Fruit fly (Drosophila melanogaster) whole organism, embryonic: ENCODE data around the gene janB.
A peak's percentile ranks its signal among the peaks of the same experiment; 100 is the strongest.

Experiments
- Bteb2 ChIP-seq: fragments of 200-800 bp; sonication (Bioruptor generic); optimal IDR thresholded peaks from 2 replicates; lab custom pipeline; 2016; ENCODE audit warnings: missing biosample characterization, missing genetic modification characterization
- C15 ChIP-seq: fragments of 200-800 bp; sonication (Bioruptor generic); IDR thresholded peaks from 3 replicates; pipeline ENCODE4 v1.3.6; 2022; ENCODE audit warnings: missing biosample characterization, missing genetic modification characterization
- CG10274 ChIP-seq: fragments of 200-800 bp; sonication (Bioruptor generic); optimal IDR thresholded peaks from 3 replicates; lab custom pipeline; 2017; ENCODE audit warnings: missing biosample characterization, mild to moderate bottlenecking, missing genetic modification characterization
- CG11723 ChIP-seq: fragments of 200-800 bp; sonication (Bioruptor generic); optimal IDR thresholded peaks from 2 replicates; lab custom pipeline; 2017; ENCODE audit warnings: missing biosample characterization, mild to moderate bottlenecking, missing genetic modification characterization
- CG12219 ChIP-seq: fragments of 200-800 bp; sonication (Bioruptor generic); optimal IDR thresholded peaks from 3 replicates; lab custom pipeline; 2018; ENCODE audit warnings: missing biosample characterization, mild to moderate bottlenecking, missing genetic modification characterization
- CG12391 ChIP-seq: fragments of 200-800 bp; sonication (Bioruptor generic); optimal IDR thresholded peaks from 3 replicates; lab custom pipeline; 2018; ENCODE audit warnings: missing biosample characterization, mild to moderate bottlenecking, missing genetic modification characterization, moderate library complexity
- CG13894 ChIP-seq: fragments of 200-800 bp; sonication (Bioruptor generic); optimal IDR thresholded peaks from 3 replicates; lab custom pipeline; 2018; ENCODE audit warnings: missing biosample characterization, mild to moderate bottlenecking, missing genetic modification characterization, moderate library complexity
- CG14667 ChIP-seq: fragments of 200-800 bp; sonication (Bioruptor generic); IDR thresholded peaks from 2 replicates; pipeline ENCODE4 v1.3.6; 2022; ENCODE audit warnings: missing biosample characterization, missing genetic modification characterization
- CG15514 ChIP-seq: fragments of 200-800 bp; sonication (Bioruptor generic); optimal IDR thresholded peaks from 3 replicates; lab custom pipeline; 2017; ENCODE audit warnings: missing biosample characterization, missing genetic modification characterization, mild to moderate bottlenecking, moderate library complexity, missing genetic modification reagents
- CG15696 ChIP-seq: fragments of 200-800 bp; sonication (Bioruptor generic); optimal IDR thresholded peaks from 2 replicates; lab custom pipeline; 2019; ENCODE audit warnings: missing biosample characterization, mild to moderate bottlenecking, missing genetic modification characterization, moderate library complexity
- CG1647 ChIP-seq: fragments of 200-800 bp; sonication (Bioruptor generic); optimal IDR thresholded peaks from 3 replicates; lab custom pipeline; 2016; ENCODE audit warnings: missing biosample characterization, missing genetic modification characterization
- CG17612 ChIP-seq: fragments of 200-800 bp; sonication (Bioruptor generic); IDR thresholded peaks from 2 replicates; pipeline ENCODE4 v1.3.6; 2022; ENCODE audit warnings: missing biosample characterization, missing genetic modification characterization
- CG18764 ChIP-seq: fragments of 200-800 bp; sonication (Bioruptor generic); optimal IDR thresholded peaks from 3 replicates; lab custom pipeline; 2016; ENCODE audit warnings: missing biosample characterization, missing genetic modification characterization
- CG2116 ChIP-seq: fragments of 200-800 bp; sonication (Bioruptor generic); optimal IDR thresholded peaks from 3 replicates; lab custom pipeline; 2018; ENCODE audit warnings: missing biosample characterization, mild to moderate bottlenecking, missing genetic modification characterization
- CG4424 ChIP-seq: fragments of 200-800 bp; sonication (Bioruptor generic); optimal IDR thresholded peaks from 3 replicates; lab custom pipeline; 2016; ENCODE audit warnings: missing biosample characterization, missing genetic modification characterization
- CG6854 ChIP-seq: fragments of 200-800 bp; sonication (Bioruptor generic); optimal IDR thresholded peaks from 3 replicates; lab custom pipeline; 2017; ENCODE audit warnings: missing biosample characterization, mild to moderate bottlenecking, missing genetic modification characterization
- CG7786 ChIP-seq: fragments of 200-800 bp; sonication (Bioruptor generic); optimal IDR thresholded peaks from 2 replicates; lab custom pipeline; 2016; ENCODE audit warnings: missing biosample characterization, missing genetic modification characterization
- CG8765 ChIP-seq: fragments of 200-800 bp; sonication (Bioruptor generic); IDR thresholded peaks from 2 replicates; pipeline ENCODE4 v1.3.6; 2022; ENCODE audit warnings: missing biosample characterization, missing genetic modification characterization
- CG9797 ChIP-seq: fragments of 200-800 bp; sonication (Bioruptor generic); optimal IDR thresholded peaks from 3 replicates; lab custom pipeline; 2018; ENCODE audit warnings: missing biosample characterization, mild to moderate bottlenecking, missing genetic modification characterization
- CG9817 ChIP-seq: fragments of 200-800 bp; sonication (Bioruptor generic); optimal IDR thresholded peaks from 2 replicates; lab custom pipeline; 2018; ENCODE audit warnings: missing biosample characterization, mild to moderate bottlenecking, missing genetic modification characterization, moderate library complexity
- Ets65A ChIP-seq: fragments of 200-800 bp; sonication (Bioruptor generic); peaks from one replicate; lab custom pipeline; 2016; ENCODE audit warnings: missing biosample characterization, missing genetic modification characterization
- Hr78 ChIP-seq, 2 experiments: fragments of 200-800 bp in 1 of 2; fragments of >200 bp in 1 of 2; sonication (Bioruptor generic) in 1 of 2; optimal IDR thresholded peaks; 2 replicates each; lab custom pipeline; 2017 to 2019; ENCODE audit warnings: missing biosample characterization in 2 of 2, missing genetic modification characterization in 2 of 2, mild to moderate bottlenecking in 1 of 2, moderate library complexity in 1 of 2
- MESR4 ChIP-seq: fragments of 200-800 bp; sonication (Bioruptor generic); optimal IDR thresholded peaks from 2 replicates; lab custom pipeline; 2018; ENCODE audit warnings: missing biosample characterization, mild to moderate bottlenecking, missing genetic modification characterization, moderate library complexity
- Myb ChIP-seq: fragments of 200-800 bp; sonication (Bioruptor generic); optimal IDR thresholded peaks from 2 replicates; lab custom pipeline; 2016; ENCODE audit warnings: missing biosample characterization, missing genetic modification characterization
- Ravus ChIP-seq: fragments of 200-800 bp; sonication (Bioruptor generic); IDR thresholded peaks from 2 replicates; pipeline ENCODE4 v1.3.6; 2022; ENCODE audit warnings: missing biosample characterization, missing genetic modification characterization
- Scr ChIP-seq: fragments of 200-800 bp; sonication (Bioruptor generic); IDR thresholded peaks from 2 replicates; pipeline ENCODE4 v1.3.6; 2022; ENCODE audit warnings: missing biosample characterization, missing genetic modification characterization; ENCODE audit not compliant: partially characterized antibody
- Spps ChIP-seq: fragments of 200-800 bp; sonication (Bioruptor generic); optimal IDR thresholded peaks from 2 replicates; lab custom pipeline; 2018; ENCODE audit warnings: missing biosample characterization, mild to moderate bottlenecking, missing genetic modification characterization
- Usf ChIP-seq: fragments of 200-800 bp; sonication (Bioruptor generic); optimal IDR thresholded peaks from 2 replicates; lab custom pipeline; 2017; ENCODE audit warnings: missing genotype, missing biosample characterization, missing genetic modification characterization
- ato ChIP-seq: fragments of 200-800 bp; sonication (Bioruptor generic); IDR thresholded peaks from 2 replicates; pipeline ENCODE4 v1.3.6; 2022; ENCODE audit warnings: missing biosample characterization, missing genetic modification characterization; ENCODE audit not compliant: partially characterized antibody
- corto ChIP-seq: fragments of 200-800 bp; sonication (Bioruptor generic); optimal IDR thresholded peaks from 2 replicates; lab custom pipeline; 2016; ENCODE audit warnings: missing biosample characterization, mild to moderate bottlenecking, missing genetic modification characterization, moderate library complexity
- crp ChIP-seq, 2 experiments: fragments of 200-800 bp; sonication (Bioruptor generic); optimal IDR thresholded peaks; 2 replicates in 1 of 2; 3 replicates in 1 of 2; lab custom pipeline; 2017; ENCODE audit warnings: missing biosample characterization in 2 of 2, missing genetic modification characterization in 2 of 2, mild to moderate bottlenecking in 1 of 2, moderate library complexity in 1 of 2
- dan ChIP-seq: fragments of 200-800 bp; sonication (Bioruptor generic); IDR thresholded peaks from 2 replicates; pipeline ENCODE4 v1.3.6; 2022; ENCODE audit warnings: missing biosample characterization, missing genetic modification characterization
- dimm ChIP-seq: fragments of 200-800 bp; sonication (Bioruptor generic); IDR thresholded peaks from 2 replicates; pipeline ENCODE4 v1.3.6; 2022; ENCODE audit warnings: missing biosample characterization, missing genetic modification characterization
- dm ChIP-seq: fragments of 200-800 bp; sonication (Bioruptor generic); optimal IDR thresholded peaks from 3 replicates; lab custom pipeline; 2016; ENCODE audit warnings: missing biosample characterization, missing genetic modification characterization
- ewg ChIP-seq: fragments of 200-800 bp; sonication (Bioruptor generic); optimal IDR thresholded peaks from 3 replicates; lab custom pipeline; 2017; ENCODE audit warnings: mild to moderate bottlenecking, missing biosample characterization, missing genetic modification reagents, missing genetic modification characterization
- fu2 ChIP-seq: fragments of 200-800 bp; sonication (Bioruptor generic); optimal IDR thresholded peaks from 2 replicates; lab custom pipeline; 2016; ENCODE audit warnings: missing biosample characterization, missing genetic modification characterization
- gsb-n ChIP-seq: fragments of 200-800 bp; sonication (Bioruptor generic); optimal IDR thresholded peaks from 3 replicates; lab custom pipeline; 2018; ENCODE audit warnings: missing biosample characterization, mild to moderate bottlenecking, missing genetic modification characterization
- klu ChIP-seq: fragments of 200-800 bp; sonication (Bioruptor generic); IDR thresholded peaks from 2 replicates; pipeline ENCODE4 v1.3.6; 2022; ENCODE audit warnings: missing biosample characterization, missing genetic modification characterization
- knrl ChIP-seq: fragments of 200-800 bp; sonication (Bioruptor generic); IDR thresholded peaks from 3 replicates; pipeline ENCODE4 v1.3.6; 2022; ENCODE audit warnings: missing biosample characterization, missing genetic modification characterization; ENCODE audit not compliant: partially characterized antibody
- odd ChIP-seq: fragments of 200-800 bp; sonication (Bioruptor generic); optimal IDR thresholded peaks from 2 replicates; lab custom pipeline; 2017; ENCODE audit warnings: missing biosample characterization, mild to moderate bottlenecking, missing genetic modification characterization
- pan ChIP-seq, 4 experiments: fragments of >200 bp in 3 of 4; fragments of 200-800 bp in 1 of 4; sonication (Bioruptor generic) in 1 of 4; optimal IDR thresholded peaks in 3 of 4; IDR thresholded peaks in 1 of 4; 2 replicates each; pipeline versions ENCODE4 v1.3.6 to Lab custom; 2017 to 2022; ENCODE audit warnings: missing biosample characterization in 2 of 4, missing genetic modification characterization in 2 of 4, mixed read lengths in 1 of 4
- pita ChIP-seq: fragments of 200-800 bp; sonication (Bioruptor generic); optimal IDR thresholded peaks from 2 replicates; lab custom pipeline; 2017; ENCODE audit warnings: missing biosample characterization, mild to moderate bottlenecking, missing genetic modification characterization
- prd ChIP-seq, 3 experiments: fragments of >200 bp in 2 of 3; fragments of 200-800 bp in 1 of 3; sonication (Bioruptor generic) in 1 of 3; optimal IDR thresholded peaks in 2 of 3; IDR thresholded peaks in 1 of 3; 2 replicates in 2 of 3; 3 replicates in 1 of 3; pipeline versions ENCODE4 v1.3.6 to Lab custom; 2017 to 2022; ENCODE audit warnings: missing biosample characterization in 1 of 3, missing genetic modification characterization in 1 of 3
- repo ChIP-seq: fragments of 200-800 bp; sonication (Bioruptor generic); optimal IDR thresholded peaks from 2 replicates; lab custom pipeline; 2016; ENCODE audit warnings: missing biosample characterization, missing genetic modification characterization
- schlank ChIP-seq: fragments of 200-800 bp; sonication (Bioruptor generic); optimal IDR thresholded peaks from 2 replicates; lab custom pipeline; 2018; ENCODE audit warnings: missing biosample characterization, mild to moderate bottlenecking, missing genetic modification characterization
- sima ChIP-seq: fragments of 200-800 bp; sonication (Bioruptor generic); optimal IDR thresholded peaks from 2 replicates; lab custom pipeline; 2016; ENCODE audit warnings: missing biosample characterization, missing genetic modification characterization
- tna ChIP-seq: fragments of 200-800 bp; sonication (Bioruptor generic); IDR thresholded peaks from 2 replicates; pipeline ENCODE4 v1.3.6; 2022; ENCODE audit warnings: missing biosample characterization, missing genetic modification characterization; ENCODE audit not compliant: partially characterized antibody
- vnd ChIP-seq: fragments of 200-800 bp; sonication (Bioruptor generic); IDR thresholded peaks from 3 replicates; pipeline ENCODE4 v1.3.6; 2022; ENCODE audit warnings: missing biosample characterization, missing genetic modification characterization; ENCODE audit not compliant: partially characterized antibody
- zf30C ChIP-seq: fragments of 200-800 bp; sonication (Bioruptor generic); optimal IDR thresholded peaks from 3 replicates; lab custom pipeline; 2018; ENCODE audit warnings: missing biosample characterization, mild to moderate bottlenecking, missing genetic modification characterization

janB gene

DNA sequence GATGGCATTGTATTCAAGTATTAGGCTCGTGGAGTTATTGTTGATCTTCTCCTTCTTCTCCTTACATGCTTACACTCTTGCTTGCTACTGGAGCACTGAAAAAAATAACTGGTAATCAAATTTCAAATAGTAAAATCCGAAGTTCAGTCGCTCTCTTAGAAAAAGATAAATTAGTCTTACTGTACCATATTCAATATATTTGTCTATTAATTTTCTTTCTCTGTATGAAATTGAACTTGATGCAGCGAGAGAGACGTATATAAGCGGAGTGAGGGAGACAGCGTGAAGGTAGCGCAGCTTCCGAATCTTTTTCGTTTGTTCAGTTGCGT is 22.6 kb upstream of the janB start (continued):
- TF ChIP-seq Usf (GFP tag; lab: Kevin White, UChicago) (no peak), Hr78 (GFP tag; optimal IDR thresholded peaks at IDR 0.05; lab: Kevin White, UChicago) (peak in 1 of 2 experiments; percentile 76), CG11723 (GFP tag; lab: Kevin White, UChicago) (peak; percentile 83), klu (GFP tag; lab: Robert Waterston, UW) (peak; percentile 75), pita (no peak), CG15696 (peak; percentile 43), CG8765 (GFP tag; lab: Robert Waterston, UW) (no peak; the same call in 1 of the 2 replicates), Ets65A (peak; percentile 94), CG1647 (GFP tag; lab: Kevin White, UChicago) (peak; percentile 78), Scr (no peak), C15 (GFP tag; lab: Robert Waterston, UW) (peak; percentile 60; the same call in 2 of the 3 replicates), CG18764 (GFP tag; lab: Kevin White, UChicago) (peak; percentile 79), repo (GFP tag; lab: Kevin White, UChicago) (peak; percentile 82), CG12391 (peak; percentile 80), zf30C (GFP tag; lab: Kevin White, UChicago) (peak; percentile 65), Spps (tag; lab: Kevin White, UChicago) (peak; percentile 82), CG12219 (GFP tag; lab: Kevin White, UChicago) (peak; percentile 64), CG2116 (GFP tag; lab: Kevin White, UChicago) (no peak), schlank (no peak), CG7786 (peak; percentile 60), ato (GFP tag; lab: Robert Waterston, UW) (no peak), CG4424 (GFP tag; lab: Kevin White, UChicago) (peak; percentile 93), vnd (GFP tag; lab: Robert Waterston, UW) (no peak), odd (GFP tag; lab: Kevin White, UChicago) (peak; percentile 2), ewg (peak; percentile 64), dan (GFP tag; lab: Robert Waterston, UW) (no peak), CG9817 (tag; lab: Kevin White, UChicago) (peak; percentile 79), CG14667 (GFP tag; lab: Robert Waterston, UW) (peak; percentile 88), dimm (peak; percentile 78), Bteb2 (GFP tag; lab: Kevin White, UChicago) (peak; percentile 17), gsb-n (tag; lab: Kevin White, UChicago) (peak; percentile 92), knrl (GFP tag; lab: Robert Waterston, UW) (no peak), pan (optimal IDR thresholded peaks at IDR 0.05; lab: Kevin White, UChicago) (no peak), pan (GFP tag; optimal IDR thresholded peaks at IDR 0.05 in 1 of 2, IDR thresholded peaks at IDR 0.05 in 1 of 2) (peak in 1 of 2 experiments; percentile 95), fu2 (no peak), CG10274 (GFP tag; lab: Kevin White, UChicago) (peak; percentile 79), tna (no peak), sima (peak; percentile 88), CG13894 (tag; lab: Kevin White, UChicago) (no peak), CG9797 (no peak), Ravus (GFP tag; lab: Robert Waterston, UW) (peak; percentile 72), CG15514 (GFP tag; lab: Kevin White, UChicago) (peak; percentile 75), Myb (GFP tag; lab: Kevin White, UChicago) (peak; percentile 60), CG6854 (GFP tag; lab: Kevin White, UChicago) (peak; percentile 86), dm (GFP tag; lab: Kevin White, UChicago) (peak; percentile 42), MESR4 (GFP tag; lab: Kevin White, UChicago) (no peak), CG17612 (peak; percentile 75), corto (peak; percentile 55), crp (GFP tag; optimal IDR thresholded peaks at IDR 0.05; lab: Kevin White, UChicago) (peak in 1 of 2 experiments; percentile 2), prd (optimal IDR thresholded peaks at IDR 0.05; lab: Kevin White, UChicago) (no peak), prd (GFP tag; IDR thresholded peaks at IDR 0.05; lab: Robert Waterston, UW) (peak; percentile 92)
